Worm (Caenorhabditis elegans) whole organism, mixed stage, embryonic: Measurements from ENCODE around the gene hpo-10.
A peak's percentile ranks its signal among the peaks of the same experiment; 100 is the strongest.

ENCODE experiments used
- bed-3 ChIP-seq: fragments of 200-800 bp; sonication (Bioruptor generic); optimal IDR thresholded peaks from 3 replicates; lab custom pipeline; 2018; ENCODE audit warnings: mild to moderate bottlenecking, missing genetic modification characterization, moderate library complexity, missing compliant biosample characterization
- ces-1 ChIP-seq: fragments of 150-350 bp; optimal IDR thresholded peaks from 2 replicates; lab custom pipeline; 2014; ENCODE audit warnings: missing biosample characterization, missing genetic modification reagents, missing genetic modification characterization
- cnd-1 ChIP-seq: fragments of 200-800 bp; sonication (Bioruptor generic); optimal IDR thresholded peaks from 2 replicates; lab custom pipeline; 2018; ENCODE audit warnings: mild to moderate bottlenecking, missing genetic modification characterization, missing compliant biosample characterization
- drap-1 ChIP-seq: fragments of 200-800 bp; sonication (Bioruptor generic); optimal IDR thresholded peaks from 3 replicates; lab custom pipeline; 2018; ENCODE audit warnings: mild to moderate bottlenecking, missing genetic modification characterization, missing compliant biosample characterization
- flh-1 ChIP-seq: fragments of 200-800 bp; sonication (Bioruptor generic); optimal IDR thresholded peaks from 2 replicates; lab custom pipeline; 2018; ENCODE audit warnings: mild to moderate bottlenecking, missing genetic modification characterization, moderate library complexity, missing compliant biosample characterization
- ham-2 ChIP-seq: fragments of 200-800 bp; sonication (Bioruptor generic); optimal IDR thresholded peaks from 2 replicates; lab custom pipeline; 2018; ENCODE audit warnings: mild to moderate bottlenecking, missing genetic modification characterization, missing compliant biosample characterization
- hlh-1 ChIP-seq: fragments of 150-350 bp; optimal IDR thresholded peaks from 2 replicates; lab custom pipeline; 2014; ENCODE audit warnings: missing biosample characterization, missing genetic modification reagents, missing genetic modification characterization
- lin-13 ChIP-seq: fragments of 150-350 bp; optimal IDR thresholded peaks from 2 replicates; lab custom pipeline; 2014; ENCODE audit warnings: missing biosample characterization, missing genetic modification characterization
- lin-32 ChIP-seq: fragments of 200-800 bp; sonication (Bioruptor generic); optimal IDR thresholded peaks from 2 replicates; lab custom pipeline; 2018; ENCODE audit warnings: mild to moderate bottlenecking, missing genetic modification characterization, missing compliant biosample characterization
- lsy-2 ChIP-seq: fragments of 150-350 bp; optimal IDR thresholded peaks from 2 replicates; lab custom pipeline; 2014; ENCODE audit warnings: missing biosample characterization, missing genetic modification characterization
- mab-5 ChIP-seq: fragments of 150-350 bp; optimal IDR thresholded peaks from 2 replicates; lab custom pipeline; 2014; ENCODE audit warnings: missing biosample characterization, missing genetic modification characterization
- mep-1 ChIP-seq: fragments of 150-350 bp; optimal IDR thresholded peaks from 2 replicates; lab custom pipeline; 2017; ENCODE audit warnings: missing biosample characterization, missing genetic modification reagents, missing genetic modification characterization, inconsistent platforms
- nhr-2 ChIP-seq: fragments of 150-350 bp; optimal IDR thresholded peaks from 2 replicates; lab custom pipeline; 2014; ENCODE audit warnings: missing biosample characterization, missing genetic modification characterization
- nhr-237 ChIP-seq: fragments of 150-350 bp; optimal IDR thresholded peaks from 2 replicates; lab custom pipeline; 2014; ENCODE audit warnings: missing biosample characterization, missing genetic modification characterization
- nhr-28 ChIP-seq: fragments of 150-350 bp; optimal IDR thresholded peaks from 2 replicates; lab custom pipeline; 2014; ENCODE audit warnings: missing biosample characterization, missing genetic modification characterization
- pha-4 ChIP-seq: fragments of 150-350 bp; optimal IDR thresholded peaks from 2 replicates; lab custom pipeline; 2018; ENCODE audit warnings: missing biosample characterization, missing genetic modification reagents, missing genetic modification characterization
- snpc-4 ChIP-seq: fragments of 150-350 bp; optimal IDR thresholded peaks from 2 replicates; lab custom pipeline; 2014; ENCODE audit warnings: missing biosample characterization, missing genetic modification characterization
- sptf-1 ChIP-seq: sonication (generic microtip); optimal IDR thresholded peaks from 2 replicates; lab custom pipeline; 2017; ENCODE audit warnings: mild to moderate bottlenecking, missing genetic modification characterization, moderate library complexity, missing compliant biosample characterization
- tbx-8 ChIP-seq: fragments of 200-800 bp; sonication (Bioruptor generic); optimal IDR thresholded peaks from 2 replicates; lab custom pipeline; 2018; ENCODE audit warnings: mild to moderate bottlenecking, missing genetic modification characterization, moderate library complexity, missing compliant biosample characterization
- unc-120 ChIP-seq: sonication (generic microtip); optimal IDR thresholded peaks from 2 replicates; lab custom pipeline; 2017; ENCODE audit warnings: missing genetic modification characterization, missing compliant biosample characterization; ENCODE audit not compliant: poor library complexity, severe bottlenecking
- unc-39 ChIP-seq: fragments of 150-350 bp; optimal IDR thresholded peaks from 2 replicates; lab custom pipeline; 2014; ENCODE audit warnings: missing biosample characterization, missing genetic modification characterization
- unc-62 ChIP-seq: fragments of 150-350 bp; optimal IDR thresholded peaks from 2 replicates; lab custom pipeline; 2014; ENCODE audit warnings: missing biosample characterization, missing genetic modification reagents, missing genetic modification characterization
- zip-8 ChIP-seq: fragments of 150-350 bp; optimal IDR thresholded peaks from 2 replicates; lab custom pipeline; 2014; ENCODE audit warnings: missing biosample characterization, missing genetic modification characterization

The hpo-10 gene

DNA sequence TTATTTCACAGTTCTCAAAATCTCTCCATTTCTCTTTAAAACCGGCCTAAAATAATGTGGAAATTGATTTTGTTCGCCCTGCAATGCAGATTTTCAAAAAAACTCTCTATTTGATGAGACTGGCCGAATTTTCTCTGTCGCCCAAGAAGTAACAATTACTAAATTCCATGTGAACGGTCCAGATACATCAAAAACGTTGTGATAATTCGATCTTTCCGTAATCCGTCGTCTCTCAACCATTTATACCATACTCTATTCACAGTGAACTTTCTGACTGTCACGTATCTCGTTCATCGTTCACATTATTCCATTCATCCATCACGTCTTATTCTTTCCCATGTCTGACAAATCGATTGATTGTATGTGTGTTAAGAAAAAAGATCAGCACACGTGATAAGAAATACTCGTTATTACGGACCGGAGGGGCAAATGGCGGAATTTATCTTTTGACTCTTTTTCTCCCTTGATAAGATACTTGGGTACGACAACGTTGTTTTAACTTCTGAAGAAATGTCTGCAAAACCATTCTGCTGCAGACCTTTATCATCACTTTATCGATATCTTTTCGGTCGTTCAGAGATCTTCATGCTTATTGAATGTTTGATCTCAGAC, 41.9 kb downstream of the hpo-10 start:
- TF ChIP-seq unc-39 (tag; lab: Kevin White, UChicago) (no peak), nhr-237 (tag; lab: Kevin White, UChicago) (no peak), flh-1 (GFP tag; lab: Kevin White, UChicago) (no peak), tbx-8 (GFP tag; lab: Kevin White, UChicago) (no peak), zip-8 (tag; lab: Kevin White, UChicago) (no peak), lin-32 (GFP tag; lab: Kevin White, UChicago) (no peak)

DNA sequence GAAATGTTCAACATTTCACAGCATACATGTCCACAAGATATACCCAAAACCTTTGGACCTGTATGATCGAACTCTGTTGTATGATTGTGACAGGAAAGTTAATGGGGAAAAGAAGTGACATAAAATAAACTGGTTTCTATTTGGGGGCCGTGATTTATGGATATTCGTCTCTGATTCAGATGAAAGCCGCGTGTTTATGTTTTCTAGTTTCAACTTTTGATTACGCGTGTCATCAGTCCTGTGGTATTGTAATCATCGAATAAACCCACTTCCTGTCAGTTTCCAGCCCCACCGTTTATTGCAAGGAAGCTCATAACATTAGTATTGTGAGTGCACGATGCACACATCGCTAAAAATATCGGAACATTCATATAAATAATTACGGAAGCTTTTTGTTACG, 42.9 kb downstream of the hpo-10 start:
- TF ChIP-seq snpc-4 (tag; lab: Kevin White, UChicago) (no peak), ham-2 (GFP tag; lab: Kevin White, UChicago) (no peak), lin-32 (GFP tag; lab: Kevin White, UChicago) (no peak), nhr-2 (tag; lab: Kevin White, UChicago) (no peak), unc-39 (tag; lab: Kevin White, UChicago) (no peak), tbx-8 (GFP tag; lab: Kevin White, UChicago) (no peak)

DNA sequence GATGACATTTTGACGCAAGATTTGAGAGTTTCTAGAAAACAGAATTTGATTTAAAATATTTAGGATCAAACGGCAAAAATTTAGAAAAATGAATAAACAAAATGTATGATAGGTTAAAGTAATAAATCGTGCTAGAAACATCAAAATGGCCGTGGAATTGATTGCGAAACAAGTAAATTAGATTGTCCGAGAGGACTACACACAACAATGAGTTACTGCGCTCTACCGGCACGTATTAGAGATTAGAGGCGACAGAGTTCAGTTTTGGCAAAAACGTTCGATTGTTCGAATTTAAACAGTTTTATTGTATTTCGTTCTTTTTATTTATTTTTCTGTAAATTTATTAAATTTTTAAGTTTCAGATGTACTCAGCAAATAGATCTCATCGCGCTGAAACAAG, 46.4 kb downstream of the hpo-10 start, which contains the start of the genes dnc-2 and bcl-7:
dnc-2 (minus strand) TSS at position 33 of the 400 bp plus-strand sequence.
bcl-7 (plus strand) TSS at position 363 of the 400 bp plus-strand sequence.
- TF ChIP-seq pha-4 (tag; lab: Kevin White, UChicago): peak; percentile 1
- TF ChIP-seq ham-2 (GFP tag; lab: Kevin White, UChicago): no peak
- TF ChIP-seq ces-1: peak; percentile 72
- TF ChIP-seq cnd-1 (tag; lab: Kevin White, UChicago): no peak
- peak; percentile 4 for TF ChIP-seq mep-1 (tag; lab: Kevin White, UChicago)
- no peak for TF ChIP-seq drap-1
- TF ChIP-seq lin-13 (tag; lab: Kevin White, UChicago): peak; percentile 9

DNA sequence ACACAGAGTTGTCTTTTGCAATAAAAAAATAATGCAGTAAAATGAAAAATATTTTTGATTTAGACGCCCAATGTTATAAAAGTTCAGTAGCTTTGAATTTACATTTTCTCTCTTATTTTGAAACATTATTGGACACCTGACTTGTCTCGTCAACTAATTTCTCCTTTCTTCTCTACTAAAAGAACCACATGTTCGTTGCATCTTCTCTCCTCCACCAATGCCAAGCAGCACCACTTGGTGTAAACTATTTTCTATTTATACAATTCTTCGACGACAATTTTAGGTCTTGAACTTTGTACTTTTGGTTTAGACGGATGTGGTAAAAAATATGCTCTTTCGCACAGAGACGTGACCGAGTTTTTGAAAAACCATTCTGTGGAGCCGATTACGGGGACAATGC, 51.4 kb downstream of the hpo-10 start:
- TF ChIP-seq unc-120 (tag; lab: Kevin White, UChicago): peak; percentile 17
- TF ChIP-seq hlh-1: peak; percentile 95
- TF ChIP-seq lin-13 (tag; lab: Kevin White, UChicago): no peak
- TF ChIP-seq unc-62 (GFP tag; lab: Kevin White, UChicago): peak; percentile 27
- TF ChIP-seq, all 35 proteins: peak for 3

DNA sequence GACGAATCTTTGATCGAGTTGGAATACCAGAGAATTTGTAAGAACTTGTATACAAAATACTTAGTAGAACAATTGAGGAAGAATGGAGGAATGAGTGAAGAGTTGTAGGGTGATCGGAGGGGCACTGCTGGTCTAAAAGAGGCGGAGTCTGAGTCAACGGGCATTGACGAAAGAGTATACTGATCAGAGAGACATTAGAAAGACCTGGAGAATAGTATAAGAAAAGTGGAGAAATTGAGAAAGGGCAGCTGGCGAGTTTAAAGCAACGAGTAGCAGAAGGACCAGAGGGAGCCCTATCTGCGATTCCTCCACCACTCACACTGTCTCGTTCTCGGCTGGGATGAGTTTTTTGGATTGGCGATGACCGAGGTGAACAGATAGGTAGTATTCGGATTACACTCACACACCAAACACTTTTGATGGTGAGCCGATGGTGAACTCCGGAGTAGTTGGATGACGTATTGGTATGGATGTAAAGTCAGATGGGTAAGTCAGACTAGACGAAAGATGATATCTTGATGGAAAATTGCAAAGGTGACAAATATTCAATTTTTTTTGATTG, 52.2 kb downstream of the hpo-10 start, which contains the start of gene EGAP1.5:
EGAP1.5 (plus strand) TSS at position 289 of the 562 bp plus-strand sequence.
- no peak for TF ChIP-seq bed-3 (GFP tag; lab: Kevin White, UChicago)
- TF ChIP-seq unc-120 (tag; lab: Kevin White, UChicago): peak; percentile 81
- TF ChIP-seq ham-2 (GFP tag; lab: Kevin White, UChicago): no peak
- TF ChIP-seq lsy-2 (tag; lab: Kevin White, UChicago): no peak
- TF ChIP-seq sptf-1 (tag; lab: Kevin White, UChicago): no peak
- no peak for TF ChIP-seq lin-13 (tag; lab: Kevin White, UChicago)
- TF ChIP-seq nhr-28: no peak
- TF ChIP-seq cnd-1 (tag; lab: Kevin White, UChicago): no peak
- TF ChIP-seq mab-5 (tag; lab: Kevin White, UChicago): no peak
- TF ChIP-seq hlh-1: peak; percentile 97
- TF ChIP-seq unc-62 (GFP tag; lab: Kevin White, UChicago): peak; percentile 62
- TF ChIP-seq zip-8 (tag; lab: Kevin White, UChicago): no peak
